Fruit fly (Drosophila melanogaster) S2 (cell line): Measurements from ENCODE around the gene CG6013.

Source experiments
- CG8478 ChIP-seq: fragments of >200 bp; optimal IDR thresholded peaks from 2 replicates; lab custom pipeline; 2018
- CTCF ChIP-seq, 2 experiments: fragments of >200 bp; optimal IDR thresholded peaks; 2 replicates each; lab custom pipeline; 2018

The CG6013 gene

dm6 chr3R:19069740-19070139 lies 38.4 kb downstream of the CG6013 start:
- no peak for TF ChIP-seq CG8478
- no peak for TF ChIP-seq CTCF (optimal IDR thresholded peaks at IDR 0.05; lab: Kevin White, UChicago)

- TF ChIP-seq CG8478 = no peak
- no peak for TF ChIP-seq CTCF (optimal IDR thresholded peaks at IDR 0.05; lab: Kevin White, UChicago)
These were observed 39.1 kb downstream of the CG6013 start for dm6 chr3R:19070222-19070949.

- TF ChIP-seq CG8478 = no peak
These were observed 40.6 kb downstream of the CG6013 start for dm6 chr3R:19071951-19072350.

dm6 chr3R:19073002-19073401 lies 41.7 kb downstream of the CG6013 start:
- TF ChIP-seq CG8478 (no peak), CTCF (optimal IDR thresholded peaks at IDR 0.05; lab: Kevin White, UChicago) (no peak)

dm6 chr3R:19074207-19074606 lies 42.9 kb downstream of the CG6013 start:
- TF ChIP-seq CG8478 (no peak), CTCF (optimal IDR thresholded peaks at IDR 0.05; lab: Kevin White, UChicago) (no peak)

- TF ChIP-seq CTCF (optimal IDR thresholded peaks at IDR 0.05; lab: Kevin White, UChicago) (no peak), CG8478 (no peak)
These were observed 43.8 kb downstream of the CG6013 start for dm6 chr3R:19075135-19075534.

dm6 chr3R:19077856-19078255 lies 46.6 kb downstream of the CG6013 start:
- TF ChIP-seq CG8478 = no peak
- TF ChIP-seq CTCF (optimal IDR thresholded peaks at IDR 0.05; lab: Kevin White, UChicago) = no peak

- no peak for TF ChIP-seq CG8478
- TF ChIP-seq CTCF (optimal IDR thresholded peaks at IDR 0.05; lab: Kevin White, UChicago) = no peak
These were observed 47.8 kb downstream of the CG6013 start for dm6 chr3R:19079140-19079539.

dm6 chr3R:19080656-19081364 lies 49.5 kb downstream of the CG6013 start:
- TF ChIP-seq CG8478 = no peak
- no peak for TF ChIP-seq CTCF (optimal IDR thresholded peaks at IDR 0.05; lab: Kevin White, UChicago)
